Fruit fly (Drosophila melanogaster): ENCODE results near the gene Fer1.

Gene Fer1

dm6 chr3R:7109760-7110303, 26.2 kb upstream of the Fer1 start (continued):
- TF ChIP-seq CG12155 (GFP tag; optimal IDR thresholded peaks at IDR 0.05) (no peak), chn (GFP tag; optimal IDR thresholded peaks at IDR 0.05) (peak; percentile 62), ftz-f1 (GFP tag; optimal IDR thresholded peaks at IDR 0.05) (no peak), Hey (tag; optimal IDR thresholded peaks at IDR 0.05) (no peak), GATAe (GFP tag; conservative IDR thresholded peaks at IDR 0.05) (no peak), hkb (optimal IDR thresholded peaks at IDR 0.05) (no peak), hkb (GFP tag; IDR thresholded peaks at IDR 0.05) (no peak), Lhr (GFP tag; optimal IDR thresholded peaks at IDR 0.05) (no peak), sd (tag; optimal IDR thresholded peaks at IDR 0.05) (no peak), CG7745 (tag; optimal IDR thresholded peaks at IDR 0.05) (no peak), CG3407 (GFP tag; optimal IDR thresholded peaks at IDR 0.05) (no peak), CG17385 (GFP tag; optimal IDR thresholded peaks at IDR 0.05) (peak; percentile 70), sim (GFP tag; IDR thresholded peaks at IDR 0.05) (no peak), gcm (GFP tag; optimal IDR thresholded peaks at IDR 0.05) (peak; percentile 54), dmrt11E (tag; optimal IDR thresholded peaks at IDR 0.05) (no peak), ci (GFP tag; IDR thresholded peaks at IDR 0.05) (peak; percentile 51; the same call in 2 of the 3 replicates), CG17802 (tag; optimal IDR thresholded peaks at IDR 0.05) (no peak), tgo (GFP tag; IDR thresholded peaks at IDR 0.05) (no peak), CG31388 (GFP tag; optimal IDR thresholded peaks at IDR 0.05) (no peak), CG16779 (GFP tag; IDR thresholded peaks at IDR 0.05) (no peak), Side (GFP tag; optimal IDR thresholded peaks at IDR 0.05) (no peak), HLH4C (GFP tag; IDR thresholded peaks at IDR 0.05; ENCODE audit: partially characterized antibody) (no peak), Optix (GFP tag; IDR thresholded peaks at IDR 0.05) (no peak), CG17186 (GFP tag; optimal IDR thresholded peaks at IDR 0.05) (no peak), bsh (GFP tag; optimal IDR thresholded peaks at IDR 0.05) (peak in 1 of 2 experiments; percentile 50), Neu2 (GFP tag; optimal IDR thresholded peaks at IDR 0.05; ENCODE audit: borderline replicate concordance) (no peak), CG15514 (GFP tag; optimal IDR thresholded peaks at IDR 0.05) (no peak), NfI (GFP tag; optimal IDR thresholded peaks at IDR 0.05) (no peak), Abd-B (GFP tag; optimal IDR thresholded peaks at IDR 0.05) (no peak), seq (GFP tag; IDR thresholded peaks at IDR 0.05) (0 out of 2 replicates have a peak, but pooled peaks have one; percentile 12), Xrp1 (GFP tag; IDR thresholded peaks at IDR 0.05) (no peak), CG9437 (GFP tag; optimal IDR thresholded peaks at IDR 0.05) (no peak), CG15269 (tag; optimal IDR thresholded peaks at IDR 0.05) (no peak), CkIIα-i1 (GFP tag; IDR thresholded peaks at IDR 0.05) (no peak), CG5180 (GFP tag; optimal IDR thresholded peaks at IDR 0.05) (no peak), Sox100B (GFP tag; optimal IDR thresholded peaks at IDR 0.05) (no peak), CG10147 (GFP tag; optimal IDR thresholded peaks at IDR 0.05) (no peak), tup (GFP tag; optimal IDR thresholded peaks at IDR 0.05) (no peak), ro (GFP tag; IDR thresholded peaks at IDR 0.05) (no peak), CG7839 (tag; optimal IDR thresholded peaks at IDR 0.05) (no peak), CG7271 (tag; optimal IDR thresholded peaks at IDR 0.05) (no peak), Dref (GFP tag; IDR thresholded peaks at IDR 0.05) (no peak), ham (GFP tag; IDR thresholded peaks at IDR 0.05) (no peak), pita (GFP tag; optimal IDR thresholded peaks at IDR 0.05) (no peak), CG6254 (GFP tag; optimal IDR thresholded peaks at IDR 0.05) (no peak), sqz (GFP tag; optimal IDR thresholded peaks at IDR 0.05) (peak; percentile 25), CoRest (tag; optimal IDR thresholded peaks at IDR 0.05) (no peak), CG2202 (tag; optimal IDR thresholded peaks at IDR 0.05) (no peak), fd102C (GFP tag; optimal IDR thresholded peaks at IDR 0.05) (no peak), HmgD (GFP tag; optimal IDR thresholded peaks at IDR 0.05) (no peak)

Data from whole organism, embryonic.